Fruit fly (Drosophila melanogaster): Measurements from ENCODE around the gene CG34175.

The CG34175 gene

DNA sequence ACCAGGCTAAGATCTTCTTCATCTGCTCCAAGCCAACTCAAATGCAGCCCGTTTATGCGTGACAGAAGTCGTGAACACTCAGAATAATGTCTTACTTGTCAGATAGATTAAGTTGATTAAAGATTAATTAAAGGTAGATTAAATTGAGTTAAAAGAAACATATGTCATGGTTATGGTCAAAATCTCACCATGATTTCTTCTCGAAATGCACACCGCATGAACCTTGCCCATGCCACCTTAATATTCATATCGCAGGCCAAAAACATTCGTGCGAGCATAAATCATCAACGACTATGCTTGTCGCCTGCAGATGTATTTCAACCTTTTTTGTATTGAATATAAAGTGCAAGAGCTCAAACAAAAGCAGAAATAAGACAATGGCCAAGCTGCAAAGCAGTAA, 39.2 kb downstream of the CG34175 start (continued):
- peak; percentile 6 to 13 for TF ChIP-seq dpn (GFP tag; optimal IDR thresholded peaks at IDR 0.05)
- no peak for TF ChIP-seq CG12155 (GFP tag; optimal IDR thresholded peaks at IDR 0.05)
- no peak for TF ChIP-seq Lpt (GFP tag; optimal IDR thresholded peaks at IDR 0.05)
- TF ChIP-seq Hand (GFP tag; optimal IDR thresholded peaks at IDR 0.05): no peak
- TF ChIP-seq Hr51 (GFP tag; optimal IDR thresholded peaks at IDR 0.05): peak in 1 of 2 experiments; percentile 91
- TF ChIP-seq dmrt99B (tag; optimal IDR thresholded peaks at IDR 0.05): peak; percentile 85
- TF ChIP-seq CG12219 (GFP tag; optimal IDR thresholded peaks at IDR 0.05): peak; percentile 56
- no peak for TF ChIP-seq hb (GFP tag; IDR thresholded peaks at IDR 0.05; ENCODE audit: partially characterized antibody)
- TF ChIP-seq CG7963 (GFP tag; IDR thresholded peaks at IDR 0.05; ENCODE audit: partially characterized antibody): no peak
- no peak for TF ChIP-seq lilli (GFP tag; optimal IDR thresholded peaks at IDR 0.05)
- no peak for TF ChIP-seq peb (GFP tag; IDR thresholded peaks at IDR 0.05)
- no peak for TF ChIP-seq dimm (GFP tag; IDR thresholded peaks at IDR 0.05)
- TF ChIP-seq Doc2 (GFP tag; IDR thresholded peaks at IDR 0.05): no peak
- TF ChIP-seq CG14710 (tag; optimal IDR thresholded peaks at IDR 0.05): peak; percentile 37
- peak; percentile 55 for TF ChIP-seq CG4820 (GFP tag; optimal IDR thresholded peaks at IDR 0.05)
- no peak for TF ChIP-seq Opbp (GFP tag; IDR thresholded peaks at IDR 0.05; ENCODE audit: partially characterized antibody)
- peak; percentile 56; the same call in 1 of the 2 replicates for TF ChIP-seq sim (GFP tag; IDR thresholded peaks at IDR 0.05)
- TF ChIP-seq CG34376 (GFP tag; optimal IDR thresholded peaks at IDR 0.05): no peak
- peak; percentile 7 for TF ChIP-seq cwo (GFP tag; optimal IDR thresholded peaks at IDR 0.05)
- TF ChIP-seq z (GFP tag; IDR thresholded peaks at IDR 0.05): no peak
- no peak for TF ChIP-seq trh (GFP tag; optimal IDR thresholded peaks at IDR 0.05)
- no peak for TF ChIP-seq Hsf (GFP tag; optimal IDR thresholded peaks at IDR 0.05)
- no peak for TF ChIP-seq GATAe (GFP tag; conservative IDR thresholded peaks at IDR 0.05)
- no peak for TF ChIP-seq CG16779 (GFP tag; IDR thresholded peaks at IDR 0.05)
- TF ChIP-seq yki (optimal IDR thresholded peaks at IDR 0.05): no peak
- no peak for TF ChIP-seq pnt (GFP tag; optimal IDR thresholded peaks at IDR 0.05)
- TF ChIP-seq CG6765 (GFP tag; optimal IDR thresholded peaks at IDR 0.05): no peak
- TF ChIP-seq aop (GFP tag; IDR thresholded peaks at IDR 0.05): no peak
- TF ChIP-seq CG11093 (GFP tag; IDR thresholded peaks at IDR 0.05): no peak
- no peak for TF ChIP-seq CG2202 (tag; optimal IDR thresholded peaks at IDR 0.05)
- TF ChIP-seq CG6683 (GFP tag; optimal IDR thresholded peaks at IDR 0.05): no peak
- peak; percentile 53 for TF ChIP-seq org-1 (GFP tag; optimal IDR thresholded peaks at IDR 0.05)
- TF ChIP-seq CG6791 (GFP tag; IDR thresholded peaks at IDR 0.05; ENCODE audit: partially characterized antibody): no peak
- TF ChIP-seq bsh (GFP tag; optimal IDR thresholded peaks at IDR 0.05): peak; percentile 46 to 80
- no peak for TF ChIP-seq CG7745 (tag; optimal IDR thresholded peaks at IDR 0.05)
- no peak for TF ChIP-seq CG1602 (GFP tag; optimal IDR thresholded peaks at IDR 0.05)
- TF ChIP-seq ab (GFP tag; optimal IDR thresholded peaks at IDR 0.05): no peak
- TF ChIP-seq dm (GFP tag; optimal IDR thresholded peaks at IDR 0.05): no peak
- 0 out of 2 replicates have a peak, but pooled peaks have one; percentile 24 for TF ChIP-seq wor (GFP tag; IDR thresholded peaks at IDR 0.05)
- peak; percentile 29 for TF ChIP-seq CG8281 (tag; optimal IDR thresholded peaks at IDR 0.05)
- no peak for TF ChIP-seq CG15073 (GFP tag; optimal IDR thresholded peaks at IDR 0.05)
- no peak for TF ChIP-seq CG7928 (GFP tag; optimal IDR thresholded peaks at IDR 0.05)
- no peak for TF ChIP-seq Mad (GFP tag; optimal IDR thresholded peaks at IDR 0.05)
- no peak for TF ChIP-seq CHES-1-like (GFP tag; optimal IDR thresholded peaks at IDR 0.05)
- peak; percentile 95 for TF ChIP-seq sens (GFP tag)
- peak; percentile 40 for TF ChIP-seq CG1529 (GFP tag; optimal IDR thresholded peaks at IDR 0.05)
- TF ChIP-seq CG8944 (GFP tag; optimal IDR thresholded peaks at IDR 0.05): peak; percentile 4
- no peak for TF ChIP-seq ro (GFP tag; IDR thresholded peaks at IDR 0.05)
- TF ChIP-seq CG15269 (tag; optimal IDR thresholded peaks at IDR 0.05): peak; percentile 73
- TF ChIP-seq CG4854 (GFP tag; optimal IDR thresholded peaks at IDR 0.05): no peak
- no peak for TF ChIP-seq Max (GFP tag; optimal IDR thresholded peaks at IDR 0.05)
- no peak for TF ChIP-seq vfl (GFP tag; optimal IDR thresholded peaks at IDR 0.05)
